Worm (Caenorhabditis elegans): ENCODE results near the gene smc-4.
A peak's percentile ranks its signal among the peaks of the same experiment; 100 is the strongest.

ce11 chrIII:4560393-4560890 is 26.9 kb upstream of the smc-4 start:
- TF ChIP-seq unc-62 (GFP tag; optimal IDR thresholded peaks at IDR 0.05) (peak; percentile 54), lsy-2 (tag; optimal IDR thresholded peaks at IDR 0.05) (peak; percentile 64 to 82), nhr-12 (tag; optimal IDR thresholded peaks at IDR 0.05) (no peak)
